Worm (Caenorhabditis elegans): ENCODE measurements around the gene ctsa-1.1.

ctsa-1.1 gene

DNA sequence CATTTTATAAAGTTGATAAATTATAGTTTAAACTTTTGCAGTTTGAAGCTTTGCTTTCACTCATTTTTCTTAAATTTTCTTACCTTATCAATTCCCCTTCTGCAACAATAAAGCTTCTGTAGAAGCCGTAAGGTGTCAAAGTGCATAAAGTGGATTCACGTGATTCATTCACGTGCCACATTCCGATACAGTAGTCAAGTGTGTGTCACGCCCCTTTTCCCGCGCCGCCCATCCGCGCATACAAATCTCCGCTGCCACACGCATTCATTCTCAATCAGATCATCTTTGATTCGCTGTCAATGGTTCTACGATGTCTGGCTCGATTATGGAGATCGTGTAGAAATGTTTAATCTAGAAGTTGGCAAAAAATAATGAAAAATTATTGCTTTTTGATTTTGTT, 9.6 kb downstream of the ctsa-1.1 start:
- TF ChIP-seq tbx-37 (GFP tag; conservative IDR thresholded peaks at IDR 0.05) (no peak), B0310.2 (tag; optimal IDR thresholded peaks at IDR 0.05) (no peak), pes-1 (GFP tag; IDR thresholded peaks at IDR 0.05) (no peak), ceh-13 (GFP tag; optimal IDR thresholded peaks at IDR 0.05) (no peak), ceh-36 (tag; optimal IDR thresholded peaks at IDR 0.05) (no peak), aly-1 (tag; optimal IDR thresholded peaks at IDR 0.05) (no peak), sea-1 (GFP tag; conservative IDR thresholded peaks at IDR 0.05) (no peak), hnd-1 (tag; optimal IDR thresholded peaks at IDR 0.05) (no peak), tra-4 (tag; optimal IDR thresholded peaks at IDR 0.05) (no peak), scrt-1 (GFP tag; IDR thresholded peaks at IDR 0.05) (no peak), flt-1 (GFP tag; IDR thresholded peaks at IDR 0.05) (no peak), ets-7 (tag; optimal IDR thresholded peaks at IDR 0.05) (no peak), hmg-4 (GFP tag; optimal IDR thresholded peaks at IDR 0.05) (no peak), tbx-11 (GFP tag; IDR thresholded peaks at IDR 0.05) (no peak), ama-1 (optimal IDR thresholded peaks at IDR 0.05) (no peak)

DNA sequence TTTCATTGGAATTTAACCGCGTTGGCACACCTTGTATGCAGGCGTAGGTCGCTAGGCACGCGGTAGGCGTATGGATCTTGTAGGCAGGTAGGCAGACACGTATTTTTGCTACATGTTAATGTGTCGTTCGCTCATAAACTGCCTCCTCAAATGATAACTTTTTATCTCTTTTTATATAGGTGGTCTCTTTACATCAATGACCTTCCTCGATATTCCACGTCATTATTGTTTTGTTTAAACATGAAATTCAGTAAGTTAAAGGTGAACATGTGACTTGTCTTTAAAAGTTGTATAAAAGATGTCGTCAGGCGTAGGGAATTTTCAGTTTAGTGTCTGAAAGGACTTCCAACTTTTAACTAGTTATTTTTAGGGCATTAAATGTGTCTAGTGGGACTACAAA, 10.2 kb downstream of the ctsa-1.1 start:
- TF ChIP-seq ceh-36 (tag; optimal IDR thresholded peaks at IDR 0.05) (no peak), ets-7 (tag; optimal IDR thresholded peaks at IDR 0.05) (no peak), ama-1 (optimal IDR thresholded peaks at IDR 0.05) (no peak), hmbx-1 (tag; optimal IDR thresholded peaks at IDR 0.05) (no peak), hmg-4 (GFP tag; optimal IDR thresholded peaks at IDR 0.05) (no peak), pes-1 (GFP tag; IDR thresholded peaks at IDR 0.05) (no peak), scrt-1 (GFP tag; IDR thresholded peaks at IDR 0.05) (no peak), sea-1 (GFP tag; conservative IDR thresholded peaks at IDR 0.05) (no peak), B0310.2 (tag; optimal IDR thresholded peaks at IDR 0.05) (no peak), flt-1 (GFP tag; IDR thresholded peaks at IDR 0.05) (no peak), tbx-11 (GFP tag; IDR thresholded peaks at IDR 0.05) (no peak), F13C5.2 (tag; optimal IDR thresholded peaks at IDR 0.05) (no peak), tra-4 (tag; optimal IDR thresholded peaks at IDR 0.05) (no peak)

DNA sequence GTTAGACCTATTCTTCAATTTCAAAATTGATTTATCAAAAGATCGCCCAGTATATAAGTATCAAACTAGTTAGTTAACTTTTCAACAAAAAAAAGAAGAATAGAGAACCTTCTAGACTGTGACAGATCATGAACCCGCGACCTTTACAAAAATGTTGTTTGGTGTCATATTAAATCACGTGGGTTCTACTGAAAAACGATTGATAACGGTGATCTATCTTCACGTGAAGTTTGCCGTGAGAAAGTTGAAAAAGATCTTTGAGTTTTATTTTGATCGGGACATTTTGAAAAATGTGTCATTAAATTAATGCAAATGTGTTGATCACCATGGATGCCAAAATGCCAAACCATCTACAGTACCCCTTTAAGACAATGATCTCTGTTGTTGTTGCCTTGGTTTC, 10.9 kb downstream of the ctsa-1.1 start:
- TF ChIP-seq ceh-36 (tag; optimal IDR thresholded peaks at IDR 0.05) (no peak), tbx-11 (GFP tag; IDR thresholded peaks at IDR 0.05) (no peak), ama-1 (optimal IDR thresholded peaks at IDR 0.05) (no peak), hnd-1 (tag; optimal IDR thresholded peaks at IDR 0.05) (no peak), pes-1 (GFP tag; IDR thresholded peaks at IDR 0.05) (no peak), scrt-1 (GFP tag; IDR thresholded peaks at IDR 0.05) (no peak), tbx-37 (GFP tag; conservative IDR thresholded peaks at IDR 0.05) (no peak), ets-7 (tag; optimal IDR thresholded peaks at IDR 0.05) (no peak), sea-1 (GFP tag; conservative IDR thresholded peaks at IDR 0.05) (no peak), aly-1 (tag; optimal IDR thresholded peaks at IDR 0.05) (no peak), hmg-4 (GFP tag; optimal IDR thresholded peaks at IDR 0.05) (no peak)

DNA sequence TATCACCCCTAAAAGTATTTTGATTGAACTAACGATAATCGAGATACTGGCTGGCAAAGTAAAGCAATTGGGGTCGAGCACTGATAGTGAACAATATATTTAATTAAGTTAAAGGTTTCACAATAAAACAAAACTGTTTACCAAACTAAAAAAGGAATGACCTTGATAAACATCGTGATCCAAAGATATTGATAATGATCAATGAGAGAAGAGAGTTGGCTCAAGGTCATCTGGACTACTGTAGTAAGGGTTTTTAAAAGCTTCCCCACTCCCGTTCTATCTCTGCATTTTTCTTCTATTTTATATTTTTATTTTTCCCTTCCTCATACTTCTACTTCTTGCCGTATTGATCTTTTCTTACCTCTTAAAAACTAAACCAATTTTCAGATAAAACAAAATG, 12.1 kb downstream of the ctsa-1.1 start, which contains the start of gene F41C3.2:
Gene F41C3.2 (plus strand): TSS at position 388 of the 400 bp plus-strand sequence.
- TF ChIP-seq tra-4 (tag; optimal IDR thresholded peaks at IDR 0.05): no peak
- TF ChIP-seq hmbx-1 (tag; optimal IDR thresholded peaks at IDR 0.05): no peak
- no peak for TF ChIP-seq F13C5.2 (tag; optimal IDR thresholded peaks at IDR 0.05)
- TF ChIP-seq ceh-36 (tag; optimal IDR thresholded peaks at IDR 0.05): no peak
- TF ChIP-seq sea-1 (GFP tag; conservative IDR thresholded peaks at IDR 0.05): no peak
- no peak for TF ChIP-seq hnd-1 (tag; optimal IDR thresholded peaks at IDR 0.05)
- TF ChIP-seq tbx-11 (GFP tag; IDR thresholded peaks at IDR 0.05): no peak
- TF ChIP-seq flt-1 (GFP tag; IDR thresholded peaks at IDR 0.05): no peak

DNA sequence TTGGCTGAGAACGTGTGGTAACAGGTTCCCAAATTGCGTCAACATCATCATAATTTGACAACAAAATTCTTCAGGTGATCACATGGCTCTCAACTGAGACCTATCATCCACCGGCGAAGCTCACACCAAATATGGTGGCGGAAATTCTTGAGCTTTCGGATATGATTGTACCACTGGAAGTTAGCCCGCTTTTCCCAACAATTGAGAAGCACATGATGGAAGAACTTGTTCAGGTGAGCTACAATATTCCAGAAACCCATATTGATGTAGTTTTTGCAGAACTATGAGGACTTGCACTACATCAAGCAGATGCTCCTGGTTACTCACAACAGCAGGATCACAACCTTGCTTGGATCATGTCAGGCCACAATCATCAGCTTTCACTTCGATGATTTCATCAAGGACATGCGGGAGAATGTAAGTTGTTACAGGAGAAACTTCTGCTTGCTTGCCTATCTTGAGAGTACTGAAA, 14.8 kb downstream of the ctsa-1.1 start, which contains the start of gene F41C3.1:
Gene F41C3.1 (plus strand): TSS at position 51 of the 472 bp plus-strand sequence.
- TF ChIP-seq aly-1 (tag; optimal IDR thresholded peaks at IDR 0.05) (no peak), sea-1 (GFP tag; conservative IDR thresholded peaks at IDR 0.05) (no peak), scrt-1 (GFP tag; IDR thresholded peaks at IDR 0.05) (no peak), tra-4 (tag; optimal IDR thresholded peaks at IDR 0.05) (no peak), hnd-1 (tag; optimal IDR thresholded peaks at IDR 0.05) (no peak), tbx-11 (GFP tag; IDR thresholded peaks at IDR 0.05) (no peak), pes-1 (GFP tag; IDR thresholded peaks at IDR 0.05) (no peak), ceh-13 (GFP tag; optimal IDR thresholded peaks at IDR 0.05) (no peak), B0310.2 (tag; optimal IDR thresholded peaks at IDR 0.05) (no peak), hmg-4 (GFP tag; optimal IDR thresholded peaks at IDR 0.05) (no peak), ets-7 (tag; optimal IDR thresholded peaks at IDR 0.05) (no peak), F13C5.2 (tag; optimal IDR thresholded peaks at IDR 0.05) (no peak)

DNA sequence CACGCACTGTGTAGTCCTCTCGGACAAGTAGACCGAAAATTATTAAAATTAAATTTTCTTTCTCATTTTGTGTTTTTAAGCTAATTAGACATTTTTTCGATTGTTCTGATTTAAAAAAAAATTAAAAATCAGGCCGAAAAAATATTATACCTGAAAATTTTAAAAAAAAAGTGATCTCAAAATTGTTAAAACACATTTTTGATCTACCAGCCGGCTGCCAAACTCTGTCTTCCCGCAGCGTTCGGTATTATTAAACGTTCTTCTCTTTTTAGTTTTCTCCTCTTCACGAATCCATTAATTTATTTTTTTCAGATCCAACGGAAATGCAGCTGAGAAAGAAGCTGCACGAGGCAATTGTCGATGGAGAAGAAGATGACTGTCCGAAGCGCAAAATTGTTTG, 15.7 kb downstream of the ctsa-1.1 start, which contains the start of gene C27D9.1:
Gene C27D9.1 (plus strand): TSS at position 281 of the 400 bp plus-strand sequence.
- no peak for TF ChIP-seq ceh-13 (GFP tag; optimal IDR thresholded peaks at IDR 0.05)
- no peak for TF ChIP-seq scrt-1 (GFP tag; IDR thresholded peaks at IDR 0.05)
- TF ChIP-seq B0310.2 (tag; optimal IDR thresholded peaks at IDR 0.05): no peak
- no peak for TF ChIP-seq hmbx-1 (tag; optimal IDR thresholded peaks at IDR 0.05)
- TF ChIP-seq sea-1 (GFP tag; conservative IDR thresholded peaks at IDR 0.05): no peak
- no peak for TF ChIP-seq ceh-36 (tag; optimal IDR thresholded peaks at IDR 0.05)
- TF ChIP-seq pes-1 (GFP tag; IDR thresholded peaks at IDR 0.05): no peak
- TF ChIP-seq tra-4 (tag; optimal IDR thresholded peaks at IDR 0.05): no peak
- no peak for TF ChIP-seq hnd-1 (tag; optimal IDR thresholded peaks at IDR 0.05)
- no peak for TF ChIP-seq ets-7 (tag; optimal IDR thresholded peaks at IDR 0.05)
- no peak for TF ChIP-seq tbx-37 (GFP tag; conservative IDR thresholded peaks at IDR 0.05)
- no peak for TF ChIP-seq hmg-4 (GFP tag; optimal IDR thresholded peaks at IDR 0.05)
- no peak for TF ChIP-seq F13C5.2 (tag; optimal IDR thresholded peaks at IDR 0.05)
- TF ChIP-seq flt-1 (GFP tag; IDR thresholded peaks at IDR 0.05): no peak
- no peak for TF ChIP-seq tbx-11 (GFP tag; IDR thresholded peaks at IDR 0.05)
- no peak for TF ChIP-seq aly-1 (tag; optimal IDR thresholded peaks at IDR 0.05)

DNA sequence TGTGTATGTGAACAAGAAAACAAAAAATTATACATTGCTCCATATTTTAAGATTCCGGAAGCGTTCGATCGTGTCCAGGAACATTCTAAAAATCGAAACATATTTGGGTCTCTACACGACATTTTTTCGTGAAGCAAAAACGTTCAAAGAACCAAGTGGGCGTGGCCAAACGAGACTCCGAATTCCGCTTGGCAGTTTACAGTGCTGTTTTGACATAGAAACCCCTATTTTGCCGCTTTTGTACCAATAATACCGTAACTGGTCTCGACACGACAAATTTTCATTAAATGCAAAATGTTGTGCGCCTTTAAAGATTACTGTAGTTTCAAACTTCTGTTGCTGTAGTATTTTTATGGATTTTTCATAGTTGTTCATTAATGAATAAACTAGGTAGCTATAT, 18.2 kb downstream of the ctsa-1.1 start:
- TF ChIP-seq tbx-11 (GFP tag; IDR thresholded peaks at IDR 0.05) (no peak), tbx-37 (GFP tag; conservative IDR thresholded peaks at IDR 0.05) (no peak), sea-1 (GFP tag; conservative IDR thresholded peaks at IDR 0.05) (no peak), hmbx-1 (tag; optimal IDR thresholded peaks at IDR 0.05) (no peak), ceh-36 (tag; optimal IDR thresholded peaks at IDR 0.05) (no peak), F13C5.2 (tag; optimal IDR thresholded peaks at IDR 0.05) (no peak), flt-1 (GFP tag; IDR thresholded peaks at IDR 0.05) (no peak), pes-1 (GFP tag; IDR thresholded peaks at IDR 0.05) (no peak), tra-4 (tag; optimal IDR thresholded peaks at IDR 0.05) (no peak), scrt-1 (GFP tag; IDR thresholded peaks at IDR 0.05) (no peak), ceh-13 (GFP tag; optimal IDR thresholded peaks at IDR 0.05) (no peak), ets-7 (tag; optimal IDR thresholded peaks at IDR 0.05) (no peak), aly-1 (tag; optimal IDR thresholded peaks at IDR 0.05) (no peak), hnd-1 (tag; optimal IDR thresholded peaks at IDR 0.05) (no peak), ama-1 (optimal IDR thresholded peaks at IDR 0.05) (no peak)
